Worm (Caenorhabditis elegans): ENCODE measurements around the gene str-32.

- TF ChIP-seq zag-1 (tag; optimal IDR thresholded peaks at IDR 0.05) (no peak), pqm-1 (tag; optimal IDR thresholded peaks at IDR 0.05) (no peak), nhr-237 (tag; optimal IDR thresholded peaks at IDR 0.05) (no peak), ceh-28 (tag; optimal IDR thresholded peaks at IDR 0.05) (no peak), elt-3 (tag; optimal IDR thresholded peaks at IDR 0.05) (no peak)
Observed at ce11 chrV:4885372-4885771, 4.1 kb upstream of the str-32 start, which contains the start of gene T19H12.3.
